Worm (Caenorhabditis elegans) whole organism, early embryonic: ENCODE measurements around the gene srh-83.

ENCODE experiments used
- ama-1 ChIP-seq: fragments of 150-350 bp; optimal IDR thresholded peaks from 2 replicates; lab custom pipeline; 2014
- ceh-13 ChIP-seq: fragments of 200-800 bp; sonication (Bioruptor generic); optimal IDR thresholded peaks from 2 replicates; lab custom pipeline; 2018; ENCODE audit warnings: mild to moderate bottlenecking, missing genetic modification characterization, missing compliant biosample characterization
- ceh-36 ChIP-seq: sonication (generic microtip); optimal IDR thresholded peaks from 2 replicates; lab custom pipeline; 2016; ENCODE audit warnings: missing genetic modification characterization, inconsistent platforms, missing compliant biosample characterization
- ets-7 ChIP-seq: sonication (generic microtip); optimal IDR thresholded peaks from 2 replicates; lab custom pipeline; 2016; ENCODE audit warnings: missing genotype, missing genetic modification characterization, missing compliant biosample characterization
- flt-1 ChIP-seq: fragments of 200-800 bp; sonication (Bioruptor generic); IDR thresholded peaks from 2 replicates; pipeline ENCODE4 v1.3.6; 2022; ENCODE audit warnings: missing genetic modification characterization, missing compliant biosample characterization
- hnd-1 ChIP-seq: sonication (generic microtip); optimal IDR thresholded peaks from 2 replicates; lab custom pipeline; 2016; ENCODE audit warnings: missing genetic modification characterization, missing compliant biosample characterization
- pes-1 ChIP-seq: fragments of 200-800 bp; sonication (Bioruptor generic); IDR thresholded peaks from 2 replicates; pipeline ENCODE4 v1.3.6; 2022; ENCODE audit warnings: missing genetic modification reagents, missing genetic modification characterization, missing compliant biosample characterization
- sea-1 ChIP-seq: fragments of 200-800 bp; sonication (Bioruptor generic); conservative IDR thresholded peaks from 2 replicates; pipeline ENCODE4 v1.3.6; 2022; ENCODE audit warnings: missing genetic modification characterization, missing compliant biosample characterization
- tbx-11 ChIP-seq: fragments of 200-800 bp; sonication (Bioruptor generic); IDR thresholded peaks from 2 replicates; pipeline ENCODE4 v1.3.6; 2022; ENCODE audit warnings: missing genetic modification characterization, missing compliant biosample characterization
- tra-4 ChIP-seq: sonication (generic microtip); optimal IDR thresholded peaks from 2 replicates; lab custom pipeline; 2017; ENCODE audit warnings: missing genetic modification characterization, missing compliant biosample characterization

- TF ChIP-seq ets-7 (tag; lab: Kevin White, UChicago) (no peak), hnd-1 (tag; lab: Kevin White, UChicago) (no peak), ceh-36 (tag; lab: Kevin White, UChicago) (no peak), pes-1 (GFP tag; lab: Robert Waterston, UW) (no peak), tra-4 (tag; lab: Kevin White, UChicago) (no peak), tbx-11 (GFP tag; lab: Robert Waterston, UW) (no peak), flt-1 (GFP tag; lab: Robert Waterston, UW) (no peak), ama-1 (lab: Kevin White, UChicago) (no peak), sea-1 (no peak), ceh-13 (GFP tag; lab: Kevin White, UChicago) (no peak)
Measured at ce11 chrV:7178843-7179242, 14.5 kb downstream of the srh-83 start, which contains the start of gene cpsf-2.
